Fruit fly (Drosophila melanogaster): ENCODE data around the gene CG11370.
"Not testable (repeated sequence)": the region's sequence is repeated elsewhere in the genome, so short reads cannot be mapped to it uniquely, and the experiment has no call there.

DNA sequence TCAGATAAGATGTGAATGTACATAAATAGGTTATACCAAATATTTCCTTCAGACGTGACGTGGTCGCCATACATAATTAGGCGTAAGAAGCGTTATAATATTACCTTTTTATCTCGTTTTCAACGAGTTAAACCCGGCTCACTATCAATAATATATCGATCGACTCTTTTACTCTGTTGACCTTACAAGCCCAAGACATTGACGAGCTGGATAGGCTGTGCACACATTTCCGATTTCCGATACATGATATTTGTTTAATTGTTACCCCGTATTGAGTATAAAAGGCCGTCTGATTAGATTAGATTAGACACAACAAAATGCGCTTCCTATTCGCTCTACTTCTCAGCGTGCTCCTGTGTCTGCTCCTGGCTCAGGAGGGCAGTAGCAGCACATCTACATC is 15.0 kb upstream of the CG11370 start, which contains the start of gene CG32453:
- TF ChIP-seq CG8478, CTCF (optimal IDR thresholded peaks at IDR 0.05): not testable (repeated sequence)
